Fruit fly (Drosophila melanogaster) whole organism, adult: ENCODE results near the gene Uxs.

Source experiments
- CG11617 ChIP-seq: fragments of 200-800 bp; sonication (Bioruptor generic); optimal IDR thresholded peaks from 2 replicates; lab custom pipeline; 2017; ENCODE audit warnings: mild to moderate bottlenecking, missing biosample characterization, missing genetic modification reagents, missing genetic modification characterization
- CG12768 ChIP-seq: fragments of 200-800 bp; sonication (Bioruptor generic); optimal IDR thresholded peaks from 2 replicates; lab custom pipeline; 2017; ENCODE audit warnings: missing biosample characterization, missing genetic modification characterization, mild to moderate bottlenecking, moderate library complexity, missing genetic modification reagents
- CG14711 ChIP-seq: fragments of 200-800 bp; sonication (Bioruptor generic); optimal IDR thresholded peaks from 2 replicates; lab custom pipeline; 2018; ENCODE audit warnings: missing biosample characterization, mild to moderate bottlenecking, missing genetic modification characterization, moderate library complexity
- CG1620 ChIP-seq: fragments of 200-800 bp; sonication (Bioruptor generic); optimal IDR thresholded peaks from 2 replicates; lab custom pipeline; 2016; ENCODE audit warnings: missing biosample characterization, missing genetic modification characterization
- CG33017 ChIP-seq: fragments of 200-800 bp; sonication (Bioruptor generic); optimal IDR thresholded peaks from 2 replicates; lab custom pipeline; 2018; ENCODE audit warnings: missing biosample characterization, mild to moderate bottlenecking, missing genetic modification characterization, moderate library complexity
- CG5204 ChIP-seq: fragments of 200-800 bp; sonication (Bioruptor generic); optimal IDR thresholded peaks from 2 replicates; lab custom pipeline; 2016; ENCODE audit warnings: missing biosample characterization, missing genetic modification characterization
- CG7045 ChIP-seq: fragments of 200-800 bp; sonication (Bioruptor generic); optimal IDR thresholded peaks from 2 replicates; lab custom pipeline; 2017; ENCODE audit warnings: missing biosample characterization, mild to moderate bottlenecking, missing genetic modification characterization
- CG7101 ChIP-seq: fragments of 200-800 bp; sonication (Bioruptor generic); optimal IDR thresholded peaks from 2 replicates; lab custom pipeline; 2018; ENCODE audit warnings: missing biosample characterization, mild to moderate bottlenecking, missing genetic modification characterization, moderate library complexity
- Clk ChIP-seq: fragments of 200-800 bp; sonication (Bioruptor generic); optimal IDR thresholded peaks from 2 replicates; lab custom pipeline; 2017; ENCODE audit warnings: missing biosample characterization, missing genetic modification characterization
- Crg-1 ChIP-seq: fragments of 200-800 bp; sonication (Bioruptor generic); optimal IDR thresholded peaks from 2 replicates; lab custom pipeline; 2016; ENCODE audit warnings: missing biosample characterization, missing genetic modification characterization
- Hr96 ChIP-seq: fragments of 200-800 bp; sonication (Bioruptor generic); optimal IDR thresholded peaks from 2 replicates; lab custom pipeline; 2016; ENCODE audit warnings: missing biosample characterization, missing genetic modification characterization
- Mnt ChIP-seq: fragments of 200-800 bp; sonication (Bioruptor generic); optimal IDR thresholded peaks from 2 replicates; lab custom pipeline; 2016; ENCODE audit warnings: missing biosample characterization, mild to moderate bottlenecking, missing genetic modification characterization
- bab1 ChIP-seq: fragments of 200-800 bp; sonication (Bioruptor generic); optimal IDR thresholded peaks from 3 replicates; lab custom pipeline; 2019; ENCODE audit warnings: missing biosample characterization, mild to moderate bottlenecking, missing genetic modification characterization, moderate library complexity
- cic ChIP-seq: fragments of 200-800 bp; sonication (Bioruptor generic); optimal IDR thresholded peaks from 2 replicates; lab custom pipeline; 2017; ENCODE audit warnings: missing biosample characterization, mild to moderate bottlenecking, missing genetic modification characterization, moderate library complexity
- cnc ChIP-seq, 2 experiments: fragments of >200 bp; optimal IDR thresholded peaks; 2 replicates each; lab custom pipeline; 2017
- kay ChIP-seq: fragments of 200-800 bp; sonication (Bioruptor generic); peaks from one replicate; lab custom pipeline; 2016; ENCODE audit warnings: missing biosample characterization, missing genetic modification characterization, borderline replicate concordance
- ovo ChIP-seq: fragments of 200-800 bp; sonication (Bioruptor generic); optimal IDR thresholded peaks from 2 replicates; lab custom pipeline; 2016; ENCODE audit warnings: missing biosample characterization, missing genetic modification characterization
- pad ChIP-seq: fragments of 200-800 bp; sonication (Bioruptor generic); optimal IDR thresholded peaks from 3 replicates; lab custom pipeline; 2017; ENCODE audit warnings: missing biosample characterization, missing genetic modification characterization, mild to moderate bottlenecking, moderate library complexity, missing genetic modification reagents
- tj ChIP-seq: fragments of 200-800 bp; sonication (Bioruptor generic); optimal IDR thresholded peaks from 3 replicates; lab custom pipeline; 2017; ENCODE audit warnings: missing biosample characterization, mild to moderate bottlenecking, missing genetic modification characterization, moderate library complexity
- toe ChIP-seq: fragments of 200-800 bp; sonication (Bioruptor generic); optimal IDR thresholded peaks from 2 replicates; lab custom pipeline; 2016; ENCODE audit warnings: missing biosample characterization, missing genetic modification characterization

Gene Uxs

DNA sequence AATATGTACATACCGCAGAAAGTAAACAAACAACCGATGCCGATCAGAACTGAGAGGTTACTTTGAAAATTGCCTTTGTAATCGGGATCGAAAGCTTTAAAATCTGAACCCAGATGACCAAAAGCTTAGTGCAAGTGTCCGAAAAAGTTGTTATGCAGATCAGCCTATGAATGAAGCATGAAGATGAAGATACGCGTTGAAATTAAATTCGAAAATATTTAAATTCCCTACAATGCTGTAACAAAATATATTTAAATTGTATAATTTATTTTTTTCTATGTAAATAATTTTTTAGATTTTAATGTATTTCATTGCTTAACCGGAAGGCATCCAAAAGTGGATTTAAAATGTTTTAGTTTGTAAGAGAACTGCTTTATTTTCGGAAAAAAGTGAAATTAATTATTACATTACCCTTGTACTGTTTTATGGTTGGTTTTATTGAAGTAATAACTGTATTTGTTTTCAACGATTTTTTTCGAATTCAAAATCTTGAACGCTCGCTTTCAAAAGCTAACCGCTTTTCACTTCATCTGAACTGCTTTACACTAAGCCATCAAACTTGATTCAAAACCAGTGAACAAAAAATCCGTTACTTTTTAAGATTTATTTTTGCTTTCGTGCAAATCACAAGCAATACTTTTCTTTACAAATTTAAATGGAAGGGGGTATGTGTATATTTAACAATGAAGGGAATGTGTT, 20.9 kb upstream of the Uxs start, which contains the start of gene CG43886:
Gene CG43886 (minus strand): TSS at position 51 of the 699 bp plus-strand sequence.
- TF ChIP-seq CG14711 (tag; lab: Kevin White, UChicago) = no peak
- TF ChIP-seq tj (GFP tag; lab: Kevin White, UChicago) = peak; percentile 39

DNA sequence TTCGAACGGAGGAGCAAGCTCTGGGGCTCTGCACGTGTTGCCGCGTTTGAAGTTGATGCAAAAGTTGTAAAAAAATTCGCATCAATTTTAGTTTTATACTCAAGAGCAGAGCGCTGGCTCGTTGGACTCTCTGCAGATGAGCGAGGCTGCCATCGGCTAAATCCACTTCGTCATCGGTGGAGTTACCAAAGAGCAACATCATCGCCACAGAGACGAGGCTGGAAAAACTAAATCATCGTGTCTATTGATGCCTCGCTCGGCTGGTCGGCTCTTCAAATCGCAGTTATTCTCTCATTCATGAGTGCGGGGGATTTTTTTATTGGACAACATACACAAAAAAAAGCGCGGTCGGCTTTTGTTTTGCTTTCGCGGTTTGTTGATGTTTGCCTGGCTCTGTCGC, 15.3 kb upstream of the Uxs start, which contains the start of gene CG13675:
Gene CG13675 (minus strand): TSS at position 83 of the 400 bp plus-strand sequence.
- no peak for TF ChIP-seq pad (GFP tag; lab: Kevin White, UChicago)
- TF ChIP-seq Hr96 (GFP tag; lab: Kevin White, UChicago) = no peak
- no peak for TF ChIP-seq CG12768 (GFP tag; lab: Kevin White, UChicago)
- no peak for TF ChIP-seq cic (GFP tag; lab: Kevin White, UChicago)
- TF ChIP-seq cnc (optimal IDR thresholded peaks at IDR 0.05; lab: Kevin White, UChicago) = no peak
- no peak for TF ChIP-seq tj (GFP tag; lab: Kevin White, UChicago)
- TF ChIP-seq CG7045 (GFP tag; lab: Kevin White, UChicago) = no peak
- no peak for TF ChIP-seq CG33017 (tag; lab: Kevin White, UChicago)
- no peak for TF ChIP-seq Crg-1 (GFP tag; lab: Kevin White, UChicago)
- no peak for TF ChIP-seq Clk (GFP tag; lab: Kevin White, UChicago)
- no peak for TF ChIP-seq toe (GFP tag; lab: Kevin White, UChicago)
- TF ChIP-seq Mnt = no peak
- no peak for TF ChIP-seq CG7101 (tag; lab: Kevin White, UChicago)
- TF ChIP-seq ovo (GFP tag; lab: Kevin White, UChicago) = no peak
- no peak for TF ChIP-seq CG14711 (tag; lab: Kevin White, UChicago)

DNA sequence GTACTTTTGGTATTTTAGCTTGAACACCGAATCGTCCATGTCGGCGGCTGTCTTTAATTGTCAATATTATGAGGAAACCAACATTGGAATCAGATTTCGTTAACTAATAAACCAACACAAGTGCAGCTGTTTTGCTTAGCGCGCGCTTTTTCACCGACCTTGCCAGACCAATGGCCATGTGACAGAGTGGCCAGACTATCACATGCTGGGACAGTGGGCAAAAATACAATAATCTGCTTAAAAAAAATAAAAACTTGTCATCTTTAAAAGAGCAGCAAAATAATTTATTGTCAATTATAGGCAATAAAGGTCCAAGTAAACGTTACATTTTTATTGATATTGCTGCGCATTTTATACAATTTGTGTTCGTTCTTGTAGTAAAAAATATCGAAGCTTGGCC, 4.9 kb upstream of the Uxs start, which contains the start of gene RecQ4:
Gene RecQ4 (minus strand): TSS at position 161 of the 400 bp plus-strand sequence.
- TF ChIP-seq Crg-1 (GFP tag; lab: Kevin White, UChicago) (no peak), tj (GFP tag; lab: Kevin White, UChicago) (peak; percentile 97), bab1 (GFP tag; lab: Kevin White, UChicago) (peak; percentile 35)

DNA sequence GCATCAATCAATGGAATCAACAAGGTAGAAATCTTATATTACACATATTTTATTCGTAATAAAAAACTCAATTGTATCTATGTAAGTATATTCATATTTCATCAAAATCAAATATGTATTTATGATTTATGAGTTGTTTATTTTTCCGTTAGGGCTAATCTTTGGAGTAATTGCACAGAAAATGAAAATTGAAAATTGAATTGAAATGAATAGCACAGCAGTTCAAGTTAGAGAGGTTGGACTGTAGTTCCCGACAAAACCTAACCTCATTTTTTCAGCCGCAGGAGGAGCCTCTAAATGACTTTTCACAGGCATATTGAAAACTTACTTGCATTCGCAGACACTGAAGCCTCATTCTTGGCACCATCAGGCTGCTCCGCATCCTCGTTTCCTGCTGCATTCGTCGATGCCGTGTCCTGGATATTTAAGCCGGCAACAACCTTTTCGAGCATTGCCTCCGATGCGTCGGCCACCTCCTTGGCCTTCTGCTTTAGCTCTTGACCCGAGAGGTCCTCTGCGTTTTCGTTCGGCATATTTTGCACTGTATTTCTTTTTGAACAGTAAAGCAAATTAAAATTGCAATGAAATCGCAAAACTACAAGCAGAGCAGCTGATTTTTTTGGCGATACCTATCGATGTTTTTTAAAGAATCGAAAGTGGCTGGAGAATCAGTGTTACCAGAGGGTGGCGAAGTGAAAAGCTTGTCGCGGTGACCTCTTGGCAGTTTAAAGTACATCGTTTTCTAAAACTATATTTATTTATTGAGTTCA, 2.7 kb upstream of the Uxs start, which contains the start of gene Nmt:
Gene Nmt (minus strand): TSS at position 635 of the 770 bp plus-strand sequence.
- TF ChIP-seq toe (GFP tag; lab: Kevin White, UChicago) = no peak
- TF ChIP-seq CG33017 (tag; lab: Kevin White, UChicago) = peak; percentile 32
- TF ChIP-seq CG11617 = peak; percentile 2
- TF ChIP-seq CG14711 (tag; lab: Kevin White, UChicago) = peak; percentile 42
- TF ChIP-seq CG5204 (GFP tag; lab: Kevin White, UChicago) = no peak
- peak; percentile 6 for TF ChIP-seq tj (GFP tag; lab: Kevin White, UChicago)
- peak; percentile 9 for TF ChIP-seq CG7045 (GFP tag; lab: Kevin White, UChicago)
- no peak for TF ChIP-seq Hr96 (GFP tag; lab: Kevin White, UChicago)
- peak; percentile 14 for TF ChIP-seq CG7101 (tag; lab: Kevin White, UChicago)
- TF ChIP-seq cic (GFP tag; lab: Kevin White, UChicago) = peak; percentile 6

DNA sequence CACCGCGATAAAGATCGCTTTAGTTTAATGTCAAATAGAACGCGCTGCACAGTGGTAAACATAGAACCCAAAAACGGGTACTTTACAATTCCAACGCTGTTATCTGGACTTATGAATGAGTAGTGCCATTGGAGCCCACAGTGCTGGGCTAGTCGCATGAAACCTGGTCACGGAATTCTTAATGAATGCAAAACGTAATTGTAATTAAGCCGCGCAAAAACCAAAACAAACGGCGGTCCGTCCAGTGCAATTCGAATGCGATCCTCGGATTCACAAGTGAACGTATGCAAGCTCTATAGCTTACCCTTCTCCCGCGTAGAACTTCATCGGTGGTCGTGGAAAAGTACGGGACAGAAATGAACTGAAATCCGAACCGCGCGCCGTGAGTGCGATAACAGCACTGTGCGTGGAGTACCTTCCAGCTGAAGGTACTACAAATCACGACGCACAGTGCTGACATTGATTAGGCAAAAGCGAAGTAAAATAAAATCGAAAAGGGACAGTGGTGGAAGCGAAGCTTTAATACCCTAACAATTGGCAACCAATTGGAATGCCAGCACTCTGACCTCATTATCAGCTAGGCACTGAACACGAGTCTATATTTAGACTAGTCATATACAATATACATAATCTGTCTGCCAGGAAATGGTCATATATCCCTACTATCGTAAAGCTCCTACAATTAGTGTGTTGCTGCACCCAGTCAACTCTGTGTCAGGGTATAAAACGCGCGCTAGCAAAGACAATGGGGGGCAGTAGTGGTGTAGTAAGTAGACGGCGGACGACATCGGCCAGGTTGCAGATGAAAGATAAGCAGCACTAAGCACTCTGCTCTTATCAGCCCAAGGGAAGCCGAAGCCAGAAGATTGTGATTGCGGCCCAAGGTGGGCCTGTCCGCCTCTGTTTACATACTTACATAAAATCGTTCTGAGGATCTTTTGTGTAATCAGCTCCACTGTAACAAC, 4.8 kb downstream of the Uxs start:
- TF ChIP-seq cic (GFP tag; lab: Kevin White, UChicago) (peak; percentile 94), CG7101 (tag; lab: Kevin White, UChicago) (peak; percentile 40), Clk (GFP tag; lab: Kevin White, UChicago) (peak; percentile 15), CG33017 (tag; lab: Kevin White, UChicago) (peak; percentile 60), kay (GFP tag; lab: Kevin White, UChicago) (no peak), toe (GFP tag; lab: Kevin White, UChicago) (no peak), tj (GFP tag; lab: Kevin White, UChicago) (peak; percentile 55), CG7045 (GFP tag; lab: Kevin White, UChicago) (peak; percentile 27), CG5204 (GFP tag; lab: Kevin White, UChicago) (no peak), Crg-1 (GFP tag; lab: Kevin White, UChicago) (peak; percentile 24), ovo (GFP tag; lab: Kevin White, UChicago) (no peak), pad (GFP tag; lab: Kevin White, UChicago) (peak; percentile 20), CG11617 (peak; percentile 81), CG12768 (GFP tag; lab: Kevin White, UChicago) (peak; percentile 70), CG1620 (GFP tag; lab: Kevin White, UChicago) (peak; percentile 28), CG14711 (tag; lab: Kevin White, UChicago) (peak; percentile 20), Mnt (peak; percentile 37), bab1 (GFP tag; lab: Kevin White, UChicago) (peak; percentile 5), cnc (optimal IDR thresholded peaks at IDR 0.05; lab: Kevin White, UChicago) (no peak), Hr96 (GFP tag; lab: Kevin White, UChicago) (peak; percentile 73)
